Worm (Caenorhabditis elegans) whole organism, L4/young adult: Measurements from ENCODE around the gene C03B1.5.

ENCODE experiments used
- W03F9.2 ChIP-seq: fragments of 150-350 bp; optimal IDR thresholded peaks from 2 replicates; lab custom pipeline; 2014; ENCODE audit warnings: missing biosample characterization, missing genetic modification characterization
- dao-5 ChIP-seq: sonication (generic microtip); optimal IDR thresholded peaks from 2 replicates; lab custom pipeline; 2016; ENCODE audit warnings: missing genotype, missing genetic modification characterization, moderate library complexity, missing compliant biosample characterization
- him-1 ChIP-seq: sonication (generic microtip); optimal IDR thresholded peaks from 2 replicates; lab custom pipeline; 2016; ENCODE audit warnings: missing genotype, missing genetic modification reagents, missing genetic modification characterization, missing compliant biosample characterization

The C03B1.5 gene

DNA sequence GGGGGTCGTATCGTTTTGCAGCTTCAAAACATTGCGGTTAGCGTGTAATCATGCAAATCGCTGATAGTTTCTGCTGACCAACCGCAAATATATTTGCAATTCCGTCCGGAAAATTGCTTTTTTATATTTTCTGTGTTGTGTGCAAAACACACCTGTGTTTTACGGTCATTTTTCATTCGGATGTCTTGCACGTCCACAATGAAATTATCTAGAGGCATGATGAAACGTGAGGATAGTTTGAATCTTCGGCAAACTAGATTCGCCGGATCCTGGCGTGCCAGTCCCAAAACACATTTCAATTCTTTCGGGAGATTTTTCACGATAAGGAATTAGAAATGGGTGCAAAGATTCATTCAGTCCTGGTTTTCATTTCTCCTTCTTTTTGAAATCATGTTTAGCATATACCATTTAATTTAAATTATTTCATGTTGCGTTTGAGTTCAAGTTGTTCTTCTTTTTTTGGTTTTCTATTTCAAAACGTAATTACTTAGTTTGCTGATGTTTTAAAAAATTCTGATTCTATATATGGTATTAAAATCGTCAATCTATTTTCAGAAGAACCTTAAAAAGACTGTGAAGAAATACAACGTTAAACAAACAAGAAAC, at the start of gene C03B1.5:
C03B1.5 (plus strand) TSS at position 556 of the 606 bp plus-strand sequence.
- TF ChIP-seq W03F9.2 (tag; lab: Kevin White, UChicago) (no peak), dao-5 (tag; lab: Kevin White, UChicago) (no peak), him-1 (tag; lab: Kevin White, UChicago) (no peak)

DNA sequence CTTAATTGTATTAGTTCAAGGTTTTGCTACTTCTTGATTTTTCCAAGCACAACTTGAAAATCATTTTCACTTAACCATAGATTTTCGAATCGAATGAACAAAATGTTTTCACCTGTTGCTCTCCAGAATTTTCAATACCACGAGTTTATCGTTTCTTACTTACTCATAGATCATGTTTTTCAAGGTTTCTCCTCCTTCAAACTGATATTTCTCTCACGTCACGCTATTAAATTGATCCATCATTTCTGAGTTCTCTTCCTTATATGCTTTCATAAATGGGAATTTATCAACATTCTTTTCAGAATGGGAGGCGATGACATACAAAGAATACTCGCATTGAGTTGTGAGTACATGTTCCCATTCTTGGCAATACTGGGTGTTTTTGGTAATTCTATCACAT, 44.0 kb upstream of the C03B1.5 start, which contains the start of gene npr-38:
npr-38 (plus strand) TSS at position 301 of the 400 bp plus-strand sequence.
- TF ChIP-seq him-1 (tag; lab: Kevin White, UChicago) (no peak), W03F9.2 (tag; lab: Kevin White, UChicago) (no peak), dao-5 (tag; lab: Kevin White, UChicago) (no peak)

ce11 chrX:6318803-6319202, 36.6 kb upstream of the C03B1.5 start:
- TF ChIP-seq dao-5 (tag; lab: Kevin White, UChicago) (no peak), W03F9.2 (tag; lab: Kevin White, UChicago) (no peak), him-1 (tag; lab: Kevin White, UChicago) (no peak)

- no peak for TF ChIP-seq him-1 (tag; lab: Kevin White, UChicago)
These were observed 35.8 kb upstream of the C03B1.5 start, which contains the start of gene chtb-3 for ce11 chrX:6319546-6319945. TSS of gene chtb-3 (minus strand) at chrX:6319646.

- no peak for TF ChIP-seq W03F9.2 (tag; lab: Kevin White, UChicago)
- no peak for TF ChIP-seq dao-5 (tag; lab: Kevin White, UChicago)
- TF ChIP-seq him-1 (tag; lab: Kevin White, UChicago): no peak
These were observed 34.5 kb upstream of the C03B1.5 start for ce11 chrX:6320887-6321286.

DNA sequence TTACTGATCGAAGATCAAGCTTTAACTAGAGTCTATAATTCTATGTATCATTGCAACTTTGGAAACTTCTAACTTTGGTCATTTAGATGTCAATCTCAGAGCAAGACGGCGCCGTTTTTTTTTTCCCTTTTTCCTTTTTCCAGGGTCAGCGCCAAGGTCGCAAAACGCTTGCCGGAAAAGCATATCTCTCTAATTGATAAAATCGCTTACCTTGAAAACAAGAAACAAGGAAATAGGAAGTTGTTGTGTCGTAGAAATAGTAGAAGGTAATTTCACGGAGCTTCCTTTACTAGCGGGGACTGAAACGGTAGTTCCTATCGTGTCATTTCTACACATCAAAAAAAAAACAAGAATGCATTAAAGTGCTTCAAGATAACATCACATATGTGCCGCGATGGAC, 34.0 kb upstream of the C03B1.5 start:
- no peak for TF ChIP-seq him-1 (tag; lab: Kevin White, UChicago)
- TF ChIP-seq W03F9.2 (tag; lab: Kevin White, UChicago): no peak

DNA sequence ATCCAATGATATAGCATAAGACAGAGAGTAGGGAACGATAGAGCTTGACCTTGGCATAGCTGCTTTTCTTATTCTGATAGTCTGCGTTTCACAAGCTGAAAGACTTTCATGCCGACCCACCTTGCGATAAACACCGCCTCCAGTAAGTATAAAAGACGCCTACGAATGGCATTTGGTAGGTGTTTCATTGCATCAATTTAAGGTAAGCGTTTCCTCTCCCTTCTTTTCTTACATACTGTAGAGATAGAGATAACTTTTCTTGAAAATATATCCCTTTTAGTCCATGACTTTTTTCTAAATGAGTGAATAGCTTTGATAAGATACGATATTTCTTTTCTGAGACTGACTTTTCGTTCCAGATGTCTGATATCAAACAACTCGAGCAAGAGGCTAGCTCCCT, 32.3 kb upstream of the C03B1.5 start, which contains the start of gene col-167:
col-167 (plus strand) TSS at position 360 of the 400 bp plus-strand sequence.
- no peak for TF ChIP-seq W03F9.2 (tag; lab: Kevin White, UChicago)
- no peak for TF ChIP-seq him-1 (tag; lab: Kevin White, UChicago)
- no peak for TF ChIP-seq dao-5 (tag; lab: Kevin White, UChicago)

- TF ChIP-seq him-1 (tag; lab: Kevin White, UChicago) (no peak), W03F9.2 (tag; lab: Kevin White, UChicago) (no peak), dao-5 (tag; lab: Kevin White, UChicago) (no peak)
These were observed 29.3 kb upstream of the C03B1.5 start, which contains the start of gene col-168 for ce11 chrX:6326088-6326487. TSS of gene col-168 (plus strand) at chrX:6326388.

- TF ChIP-seq him-1 (tag; lab: Kevin White, UChicago): no peak
- no peak for TF ChIP-seq dao-5 (tag; lab: Kevin White, UChicago)
- TF ChIP-seq W03F9.2 (tag; lab: Kevin White, UChicago): no peak
These were observed 26.5 kb upstream of the C03B1.5 start, which contains the start of gene col-169 for ce11 chrX:6328860-6329259. TSS of gene col-169 (plus strand) at chrX:6329160.

DNA sequence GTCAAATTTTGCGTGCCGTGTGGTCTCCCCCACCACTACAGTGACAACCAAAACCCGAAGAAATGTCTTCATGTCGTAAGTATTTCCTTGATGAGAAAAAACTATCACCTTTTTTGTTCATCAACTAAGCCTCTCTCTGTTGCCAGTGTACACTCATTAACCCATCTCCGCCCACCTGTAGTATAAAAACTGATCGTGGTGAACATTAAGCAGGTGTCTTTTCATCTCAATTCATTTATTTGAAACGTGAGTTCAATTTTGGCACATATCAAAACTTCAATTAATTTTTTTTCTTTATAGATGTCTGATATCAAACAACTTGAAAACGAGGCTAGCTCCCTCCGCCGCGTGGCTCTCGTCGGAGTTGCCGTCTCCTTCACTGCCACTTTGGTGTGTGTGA, 24.0 kb upstream of the C03B1.5 start, which contains the start of gene col-170:
col-170 (plus strand) TSS at position 301 of the 400 bp plus-strand sequence.
- no peak for TF ChIP-seq W03F9.2 (tag; lab: Kevin White, UChicago)
- TF ChIP-seq him-1 (tag; lab: Kevin White, UChicago): no peak
- no peak for TF ChIP-seq dao-5 (tag; lab: Kevin White, UChicago)

ce11 chrX:6333998-6334397, 21.4 kb upstream of the C03B1.5 start, which contains the start of gene col-171:
TSS of gene col-171 (plus strand) at chrX:6334298.
- no peak for TF ChIP-seq dao-5 (tag; lab: Kevin White, UChicago)
- TF ChIP-seq W03F9.2 (tag; lab: Kevin White, UChicago): no peak
- no peak for TF ChIP-seq him-1 (tag; lab: Kevin White, UChicago)

DNA sequence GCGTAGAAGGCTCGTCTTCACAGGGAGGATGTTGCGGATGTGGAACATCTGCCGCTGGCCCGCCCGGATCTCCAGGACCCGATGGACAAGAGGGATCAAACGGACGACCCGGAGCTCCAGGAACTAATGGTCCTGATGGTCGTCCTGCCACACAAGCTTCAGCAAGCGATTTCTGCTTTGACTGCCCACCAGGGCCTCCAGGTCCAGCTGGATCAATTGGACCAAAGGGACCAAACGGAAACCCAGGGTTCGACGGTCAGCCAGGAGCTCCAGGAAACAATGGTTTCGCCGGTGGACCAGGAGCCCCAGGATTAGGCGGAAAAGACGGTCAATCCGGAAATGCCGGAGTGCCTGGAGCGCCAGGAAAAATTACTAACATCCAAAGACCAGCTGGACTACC, 20.8 kb upstream of the C03B1.5 start:
- TF ChIP-seq him-1 (tag; lab: Kevin White, UChicago): no peak
- TF ChIP-seq W03F9.2 (tag; lab: Kevin White, UChicago): no peak
- TF ChIP-seq dao-5 (tag; lab: Kevin White, UChicago): no peak

ce11 chrX:6337338-6337737, 18.0 kb upstream of the C03B1.5 start:
- TF ChIP-seq dao-5 (tag; lab: Kevin White, UChicago) (no peak), W03F9.2 (tag; lab: Kevin White, UChicago) (no peak), him-1 (tag; lab: Kevin White, UChicago) (no peak)

DNA sequence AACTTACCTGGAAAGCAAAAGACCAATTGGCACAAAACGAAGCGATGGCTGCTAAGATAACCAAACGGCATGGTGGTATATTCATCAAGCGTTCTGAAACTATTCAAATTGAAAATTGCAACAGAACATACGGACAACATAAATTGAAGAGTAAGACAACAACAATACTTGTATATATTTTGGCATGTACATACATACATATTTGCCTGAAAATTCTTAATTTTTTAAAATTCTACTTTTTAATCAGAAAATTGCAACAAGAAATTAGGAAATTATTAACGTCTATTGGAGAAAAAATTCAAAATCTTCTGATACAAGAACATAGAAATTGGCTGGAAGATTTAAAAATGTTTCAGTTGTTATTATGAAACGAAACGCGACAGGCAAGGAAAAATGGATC, 17.4 kb upstream of the C03B1.5 start, which contains the start of gene C03B1.13:
C03B1.13 (minus strand) TSS at position 101 of the 400 bp plus-strand sequence.
- TF ChIP-seq W03F9.2 (tag; lab: Kevin White, UChicago) (no peak), dao-5 (tag; lab: Kevin White, UChicago) (no peak), him-1 (tag; lab: Kevin White, UChicago) (no peak)
